Fruit fly (Drosophila melanogaster) whole organism, embryonic: ENCODE results near the gene CG6067.
A peak's percentile ranks its signal among the peaks of the same experiment; 100 is the strongest.

Source experiments
- Antp ChIP-seq: fragments of 200-800 bp; sonication (Bioruptor generic); optimal IDR thresholded peaks from 3 replicates; lab custom pipeline; 2016; ENCODE audit warnings: missing biosample characterization, missing genetic modification characterization
- Atf-2 ChIP-seq: fragments of 200-800 bp; sonication (Bioruptor generic); optimal IDR thresholded peaks from 2 replicates; lab custom pipeline; 2016; ENCODE audit warnings: missing biosample characterization, missing genetic modification characterization
- CG10979 ChIP-seq: fragments of 200-800 bp; sonication (Bioruptor generic); optimal IDR thresholded peaks from 2 replicates; lab custom pipeline; 2018; ENCODE audit warnings: missing biosample characterization, mild to moderate bottlenecking, missing genetic modification characterization, moderate library complexity
- CG11504 ChIP-seq: fragments of 200-800 bp; sonication (Bioruptor generic); optimal IDR thresholded peaks from 3 replicates; lab custom pipeline; 2019; ENCODE audit warnings: missing biosample characterization, mild to moderate bottlenecking, missing genetic modification characterization, moderate library complexity
- CG12071 ChIP-seq: fragments of 200-800 bp; sonication (Bioruptor generic); optimal IDR thresholded peaks from 3 replicates; lab custom pipeline; 2018; ENCODE audit warnings: missing biosample characterization, mild to moderate bottlenecking, missing genetic modification characterization
- CG12391 ChIP-seq: fragments of 200-800 bp; sonication (Bioruptor generic); optimal IDR thresholded peaks from 3 replicates; lab custom pipeline; 2018; ENCODE audit warnings: missing biosample characterization, mild to moderate bottlenecking, missing genetic modification characterization, moderate library complexity
- CG14710 ChIP-seq: fragments of 200-800 bp; sonication (Bioruptor generic); optimal IDR thresholded peaks from 3 replicates; lab custom pipeline; 2019; ENCODE audit warnings: missing biosample characterization, mild to moderate bottlenecking, missing genetic modification characterization, moderate library complexity
- CG15696 ChIP-seq: fragments of 200-800 bp; sonication (Bioruptor generic); optimal IDR thresholded peaks from 2 replicates; lab custom pipeline; 2019; ENCODE audit warnings: missing biosample characterization, mild to moderate bottlenecking, missing genetic modification characterization, moderate library complexity
- CG1603 ChIP-seq: fragments of 200-800 bp; sonication (Bioruptor generic); optimal IDR thresholded peaks from 2 replicates; lab custom pipeline; 2019; ENCODE audit warnings: missing biosample characterization, mild to moderate bottlenecking, missing genetic modification characterization, moderate library complexity
- CG17359 ChIP-seq: fragments of 200-800 bp; sonication (Bioruptor generic); optimal IDR thresholded peaks from 3 replicates; lab custom pipeline; 2018; ENCODE audit warnings: missing biosample characterization, mild to moderate bottlenecking, missing genetic modification characterization, moderate library complexity
- CG17802 ChIP-seq: fragments of 200-800 bp; sonication (Bioruptor generic); optimal IDR thresholded peaks from 2 replicates; lab custom pipeline; 2018; ENCODE audit warnings: missing biosample characterization, mild to moderate bottlenecking, missing genetic modification characterization, moderate library complexity
- CG17829 ChIP-seq: fragments of 200-800 bp; optimal IDR thresholded peaks from 2 replicates; lab custom pipeline; 2019; ENCODE audit warnings: missing biosample characterization, mild to moderate bottlenecking, missing genetic modification characterization, moderate library complexity
- CG17912 ChIP-seq: fragments of 200-800 bp; sonication (Bioruptor generic); optimal IDR thresholded peaks from 2 replicates; lab custom pipeline; 2018; ENCODE audit warnings: missing biosample characterization, mild to moderate bottlenecking, missing genetic modification characterization
- CG18262 ChIP-seq: fragments of 200-800 bp; optimal IDR thresholded peaks from 3 replicates; lab custom pipeline; 2019; ENCODE audit warnings: missing biosample characterization, mild to moderate bottlenecking, missing genetic modification characterization, moderate library complexity
- CG2678 ChIP-seq: fragments of 200-800 bp; sonication (Bioruptor generic); optimal IDR thresholded peaks from 3 replicates; lab custom pipeline; 2019; ENCODE audit warnings: missing biosample characterization, mild to moderate bottlenecking, missing genetic modification characterization, moderate library complexity
- CG2875 ChIP-seq: fragments of 200-800 bp; sonication (Bioruptor generic); optimal IDR thresholded peaks from 2 replicates; lab custom pipeline; 2017; ENCODE audit warnings: missing biosample characterization, mild to moderate bottlenecking, missing genetic modification characterization, missing genetic modification reagents
- CG31441 ChIP-seq: fragments of 200-800 bp; sonication (Bioruptor generic); IDR thresholded peaks from 2 replicates; pipeline ENCODE4 v1.3.6; 2022; ENCODE audit warnings: missing biosample characterization, missing genetic modification characterization
- CG34376 ChIP-seq: fragments of 200-800 bp; sonication (Bioruptor generic); optimal IDR thresholded peaks from 2 replicates; lab custom pipeline; 2018; ENCODE audit warnings: missing biosample characterization, mild to moderate bottlenecking, missing genetic modification characterization
- CG42726 ChIP-seq: fragments of 200-800 bp; sonication (Bioruptor generic); IDR thresholded peaks from 2 replicates; pipeline ENCODE4 v1.3.6; 2022; ENCODE audit warnings: missing biosample characterization, missing genetic modification characterization; ENCODE audit not compliant: partially characterized antibody
- CG6683 ChIP-seq: fragments of 200-800 bp; sonication (Bioruptor generic); optimal IDR thresholded peaks from 2 replicates; lab custom pipeline; 2017; ENCODE audit warnings: missing biosample characterization, mild to moderate bottlenecking, missing genetic modification characterization, missing genetic modification reagents
- CG6689 ChIP-seq: fragments of 200-800 bp; sonication (Bioruptor generic); IDR thresholded peaks from 2 replicates; pipeline ENCODE4 v1.3.6; 2022; ENCODE audit warnings: missing biosample characterization, missing genetic modification characterization
- CG7357 ChIP-seq: fragments of 200-800 bp; sonication (Bioruptor generic); IDR thresholded peaks from 3 replicates; pipeline ENCODE4 v1.3.6; 2022; ENCODE audit warnings: missing biosample characterization, missing genetic modification characterization
- CG7556 ChIP-seq: fragments of 200-800 bp; sonication (Bioruptor generic); optimal IDR thresholded peaks from 2 replicates; lab custom pipeline; 2017; ENCODE audit warnings: missing biosample characterization, mild to moderate bottlenecking, missing genetic modification characterization
- CG7745 ChIP-seq: fragments of 200-800 bp; sonication (Bioruptor generic); optimal IDR thresholded peaks from 2 replicates; lab custom pipeline; 2018; ENCODE audit warnings: missing biosample characterization, mild to moderate bottlenecking, missing genetic modification characterization, moderate library complexity
- CG7963 ChIP-seq: fragments of 200-800 bp; sonication (Bioruptor generic); IDR thresholded peaks from 3 replicates; pipeline ENCODE4 v1.3.6; 2022; ENCODE audit warnings: missing biosample characterization, missing genetic modification characterization; ENCODE audit not compliant: partially characterized antibody
- CTCF ChIP-seq: fragments of 200-800 bp; sonication (Bioruptor generic); optimal IDR thresholded peaks from 2 replicates; lab custom pipeline; 2017; ENCODE audit warnings: missing biosample characterization, mild to moderate bottlenecking, missing genetic modification characterization, moderate library complexity
- Camta ChIP-seq: fragments of 200-800 bp; sonication (Bioruptor generic); optimal IDR thresholded peaks from 2 replicates; lab custom pipeline; 2016; ENCODE audit warnings: missing biosample characterization, missing genetic modification characterization
- Doc2 ChIP-seq: fragments of 200-800 bp; sonication (Bioruptor generic); IDR thresholded peaks from 2 replicates; pipeline ENCODE4 v1.3.6; 2022; ENCODE audit warnings: missing biosample characterization, missing genetic modification characterization
- Fer2 ChIP-seq: fragments of 200-800 bp; sonication (Bioruptor generic); optimal IDR thresholded peaks from 2 replicates; lab custom pipeline; 2018; ENCODE audit warnings: missing biosample characterization, mild to moderate bottlenecking, missing genetic modification characterization, moderate library complexity
- Med ChIP-seq: fragments of 200-800 bp; sonication (Bioruptor generic); peaks from one replicate; lab custom pipeline; 2016; ENCODE audit warnings: missing biosample characterization, missing genetic modification characterization, mild to moderate bottlenecking, inconsistent platforms, moderate library complexity
- NC2α ChIP-seq: fragments of 200-800 bp; sonication (Bioruptor generic); optimal IDR thresholded peaks from 2 replicates; lab custom pipeline; 2016; ENCODE audit warnings: missing biosample characterization, missing genetic modification characterization
- PHDP ChIP-seq: fragments of 200-800 bp; sonication (Bioruptor generic); optimal IDR thresholded peaks from 3 replicates; lab custom pipeline; 2018; ENCODE audit warnings: missing biosample characterization, mild to moderate bottlenecking, missing genetic modification characterization, moderate library complexity
- Scr ChIP-seq: fragments of 200-800 bp; sonication (Bioruptor generic); IDR thresholded peaks from 2 replicates; pipeline ENCODE4 v1.3.6; 2022; ENCODE audit warnings: missing biosample characterization, missing genetic modification characterization; ENCODE audit not compliant: partially characterized antibody
- Sox100B ChIP-seq: fragments of 200-800 bp; sonication (Bioruptor generic); optimal IDR thresholded peaks from 3 replicates; lab custom pipeline; 2018; ENCODE audit warnings: missing biosample characterization, mild to moderate bottlenecking, missing genetic modification characterization
- Sox102F ChIP-seq: fragments of 200-800 bp; sonication (Bioruptor generic); optimal IDR thresholded peaks from 2 replicates; lab custom pipeline; 2018; ENCODE audit warnings: missing biosample characterization, mild to moderate bottlenecking, missing genetic modification characterization, moderate library complexity
- YL-1 ChIP-seq: fragments of 200-800 bp; sonication (Bioruptor generic); optimal IDR thresholded peaks from 3 replicates; lab custom pipeline; 2017; ENCODE audit warnings: missing biosample characterization, mild to moderate bottlenecking, missing genetic modification characterization
- bowl ChIP-seq: fragments of 200-800 bp; sonication (Bioruptor generic); IDR thresholded peaks from 2 replicates; pipeline ENCODE4 v1.3.6; 2022; ENCODE audit warnings: missing biosample characterization, missing genetic modification characterization
- cg ChIP-seq: fragments of 200-800 bp; sonication (Bioruptor generic); optimal IDR thresholded peaks from 3 replicates; lab custom pipeline; 2019; ENCODE audit warnings: missing biosample characterization, mild to moderate bottlenecking, missing genetic modification characterization, moderate library complexity
- dysf ChIP-seq: fragments of 200-800 bp; sonication (Bioruptor generic); IDR thresholded peaks from 3 replicates; pipeline ENCODE4 v1.3.6; 2022; ENCODE audit warnings: missing biosample characterization, missing genetic modification characterization
- ewg ChIP-seq: fragments of 200-800 bp; sonication (Bioruptor generic); optimal IDR thresholded peaks from 3 replicates; lab custom pipeline; 2017; ENCODE audit warnings: mild to moderate bottlenecking, missing biosample characterization, missing genetic modification reagents, missing genetic modification characterization
- eyg ChIP-seq: fragments of 200-800 bp; sonication (Bioruptor generic); optimal IDR thresholded peaks from 3 replicates; lab custom pipeline; 2016; ENCODE audit warnings: missing biosample characterization, missing genetic modification characterization
- gem ChIP-seq: fragments of 200-800 bp; sonication (Bioruptor generic); optimal IDR thresholded peaks from 2 replicates; lab custom pipeline; 2019; ENCODE audit warnings: missing biosample characterization, mild to moderate bottlenecking, missing genetic modification characterization, moderate library complexity
- gfzf ChIP-seq: fragments of 200-800 bp; sonication (Bioruptor generic); optimal IDR thresholded peaks from 2 replicates; lab custom pipeline; 2016; ENCODE audit warnings: missing biosample characterization, mild to moderate bottlenecking, missing genetic modification characterization, moderate library complexity
- insv ChIP-seq, 2 experiments: fragments of 200-800 bp; sonication (Bioruptor generic); optimal IDR thresholded peaks; 3 replicates each; lab custom pipeline; 2016 to 2018; ENCODE audit warnings: missing biosample characterization in 2 of 2, missing genetic modification characterization in 2 of 2
- jigr1 ChIP-seq: fragments of 200-800 bp; sonication (Bioruptor generic); IDR thresholded peaks from 3 replicates; pipeline ENCODE4 v1.3.6; 2022; ENCODE audit warnings: missing biosample characterization, missing genetic modification characterization
- kay ChIP-seq: fragments of 200-800 bp; sonication (Bioruptor generic); optimal IDR thresholded peaks from 2 replicates; lab custom pipeline; 2016; ENCODE audit warnings: missing biosample characterization, missing genetic modification characterization
- lab ChIP-seq: fragments of 200-800 bp; sonication (Bioruptor generic); optimal IDR thresholded peaks from 3 replicates; lab custom pipeline; 2017; ENCODE audit warnings: missing biosample characterization, missing genetic modification characterization, mild to moderate bottlenecking, moderate library complexity, missing genetic modification reagents
- lbe ChIP-seq: fragments of 200-800 bp; sonication (Bioruptor generic); optimal IDR thresholded peaks from 2 replicates; lab custom pipeline; 2016; ENCODE audit warnings: missing biosample characterization, mild to moderate bottlenecking, missing genetic modification characterization
- row ChIP-seq: fragments of 200-800 bp; sonication (Bioruptor generic); IDR thresholded peaks from 3 replicates; pipeline ENCODE4 v1.3.6; 2022; ENCODE audit warnings: missing biosample characterization, missing genetic modification characterization
- vvl ChIP-seq: fragments of 200-800 bp; sonication (Bioruptor generic); IDR thresholded peaks from 2 replicates; pipeline ENCODE4 v1.3.6; 2022; ENCODE audit warnings: missing biosample characterization, missing genetic modification characterization
- zen2 ChIP-seq: fragments of 200-800 bp; sonication (Bioruptor generic); IDR thresholded peaks from 3 replicates; pipeline ENCODE4 v1.3.6; 2022; ENCODE audit warnings: missing biosample characterization, missing genetic modification characterization; ENCODE audit not compliant: partially characterized antibody

The CG6067 gene

dm6 chrX:6003830-6004229, 48.4 kb downstream of the CG6067 start (continued):
- TF ChIP-seq Med (GFP tag; lab: Kevin White, UChicago) (peak; percentile 31), CG10979 (tag; lab: Kevin White, UChicago) (peak; percentile 42), vvl (GFP tag; lab: Robert Waterston, UW) (no peak), CG17829 (peak; percentile 26), CG7556 (GFP tag; lab: Kevin White, UChicago) (no peak), Doc2 (GFP tag; lab: Robert Waterston, UW) (no peak), Atf-2 (GFP tag; lab: Kevin White, UChicago) (no peak), ewg (GFP tag; lab: Kevin White, UChicago) (no peak), CTCF (no peak), gem (tag; lab: Kevin White, UChicago) (peak; percentile 47), gfzf (no peak), CG18262 (tag; lab: Kevin White, UChicago) (peak; percentile 43), CG15696 (tag; lab: Kevin White, UChicago) (peak; percentile 6), CG7963 (GFP tag; lab: Robert Waterston, UW) (no peak), lbe (no peak), Camta (no peak), CG11504 (peak; percentile 37), zen2 (no peak), kay (GFP tag; lab: Kevin White, UChicago) (no peak), CG42726 (GFP tag; lab: Robert Waterston, UW) (no peak), CG34376 (GFP tag; lab: Kevin White, UChicago) (no peak), row (GFP tag; lab: Robert Waterston, UW) (no peak), Scr (GFP tag; lab: Robert Waterston, UW) (no peak), CG7357 (GFP tag; lab: Robert Waterston, UW) (no peak), Sox100B (GFP tag; lab: Kevin White, UChicago) (no peak), CG2678 (tag; lab: Kevin White, UChicago) (peak; percentile 11), cg (GFP tag; lab: Kevin White, UChicago) (no peak), jigr1 (GFP tag; lab: Robert Waterston, UW) (no peak), dysf (GFP tag; lab: Robert Waterston, UW) (no peak), CG12391 (peak; percentile 16), CG17802 (tag; lab: Kevin White, UChicago) (no peak), eyg (GFP tag; lab: Kevin White, UChicago) (no peak), Antp (GFP tag; lab: Kevin White, UChicago) (no peak), CG17912 (GFP tag; lab: Kevin White, UChicago) (no peak), lab (GFP tag; lab: Kevin White, UChicago) (no peak), CG31441 (GFP tag; lab: Robert Waterston, UW) (peak; percentile 46), CG1603 (no peak), CG12071 (GFP tag; lab: Kevin White, UChicago) (no peak), YL-1 (GFP tag; lab: Kevin White, UChicago) (no peak), bowl (GFP tag; lab: Robert Waterston, UW) (no peak), CG17359 (tag; lab: Kevin White, UChicago) (no peak), CG6689 (GFP tag; lab: Robert Waterston, UW) (peak; percentile 26; the same call in 1 of the 2 replicates), CG6683 (no peak), Fer2 (tag; lab: Kevin White, UChicago) (no peak), NC2α (GFP tag; lab: Kevin White, UChicago) (no peak), PHDP (tag; lab: Kevin White, UChicago) (no peak), Sox102F (GFP tag; lab: Kevin White, UChicago) (peak; percentile 10), CG2875 (GFP tag; lab: Kevin White, UChicago) (no peak), CG14710 (tag; lab: Kevin White, UChicago) (peak; percentile 20), insv (GFP tag; optimal IDR thresholded peaks at IDR 0.05; lab: Kevin White, UChicago) (no peak), CG7745 (tag; lab: Kevin White, UChicago) (no peak)
